Fruit fly (Drosophila melanogaster) whole organism, embryonic: Measurements from ENCODE around the gene Dbx.

Experiments
- B-H2 ChIP-seq: fragments of 200-800 bp; sonication (Bioruptor generic); optimal IDR thresholded peaks from 2 replicates; lab custom pipeline; 2018; ENCODE audit warnings: missing biosample characterization, mild to moderate bottlenecking, missing genetic modification characterization
- Bgb ChIP-seq: fragments of 200-800 bp; sonication (Bioruptor generic); IDR thresholded peaks from 2 replicates; pipeline ENCODE4 v1.3.6; 2022; ENCODE audit warnings: missing biosample characterization, missing genetic modification characterization; ENCODE audit not compliant: partially characterized antibody
- C15 ChIP-seq: fragments of 200-800 bp; sonication (Bioruptor generic); IDR thresholded peaks from 3 replicates; pipeline ENCODE4 v1.3.6; 2022; ENCODE audit warnings: missing biosample characterization, missing genetic modification characterization
- CG10267 ChIP-seq: fragments of 200-800 bp; sonication (Bioruptor generic); optimal IDR thresholded peaks from 2 replicates; lab custom pipeline; 2018; ENCODE audit warnings: missing biosample characterization, mild to moderate bottlenecking, missing genetic modification characterization, moderate library complexity
- CG10959 ChIP-seq: fragments of 200-800 bp; sonication (Bioruptor generic); IDR thresholded peaks from 2 replicates; pipeline ENCODE4 v1.3.6; 2022; ENCODE audit warnings: missing biosample characterization, missing genetic modification characterization
- CG13287 ChIP-seq: fragments of 200-800 bp; sonication (Bioruptor generic); IDR thresholded peaks from 2 replicates; pipeline ENCODE4 v1.3.6; 2022; ENCODE audit warnings: missing biosample characterization, missing genetic modification characterization; ENCODE audit not compliant: partially characterized antibody
- CG14710 ChIP-seq: fragments of 200-800 bp; sonication (Bioruptor generic); optimal IDR thresholded peaks from 3 replicates; lab custom pipeline; 2019; ENCODE audit warnings: missing biosample characterization, mild to moderate bottlenecking, missing genetic modification characterization, moderate library complexity
- CG14860 ChIP-seq: fragments of 200-800 bp; sonication (Bioruptor generic); IDR thresholded peaks from 3 replicates; pipeline ENCODE4 v1.3.6; 2022; ENCODE audit warnings: missing biosample characterization, missing genetic modification characterization; ENCODE audit not compliant: partially characterized antibody
- CG1603 ChIP-seq: fragments of 200-800 bp; sonication (Bioruptor generic); optimal IDR thresholded peaks from 2 replicates; lab custom pipeline; 2019; ENCODE audit warnings: missing biosample characterization, mild to moderate bottlenecking, missing genetic modification characterization, moderate library complexity
- CG16863 ChIP-seq: fragments of 200-800 bp; sonication (Bioruptor generic); optimal IDR thresholded peaks from 3 replicates; lab custom pipeline; 2016; ENCODE audit warnings: missing biosample characterization, missing genetic modification characterization
- CG17186 ChIP-seq: fragments of 200-800 bp; sonication (Bioruptor generic); optimal IDR thresholded peaks from 3 replicates; lab custom pipeline; 2017; ENCODE audit warnings: missing biosample characterization, missing genetic modification reagents, missing genetic modification characterization
- CG18764 ChIP-seq: fragments of 200-800 bp; sonication (Bioruptor generic); optimal IDR thresholded peaks from 3 replicates; lab custom pipeline; 2016; ENCODE audit warnings: missing biosample characterization, missing genetic modification characterization
- CG2116 ChIP-seq: fragments of 200-800 bp; sonication (Bioruptor generic); optimal IDR thresholded peaks from 3 replicates; lab custom pipeline; 2018; ENCODE audit warnings: missing biosample characterization, mild to moderate bottlenecking, missing genetic modification characterization
- CG33213 ChIP-seq: fragments of 200-800 bp; sonication (Bioruptor generic); optimal IDR thresholded peaks from 3 replicates; lab custom pipeline; 2016; ENCODE audit warnings: missing biosample characterization, missing genetic modification characterization
- CG4820 ChIP-seq: fragments of 200-800 bp; sonication (Bioruptor generic); optimal IDR thresholded peaks from 3 replicates; lab custom pipeline; 2016; ENCODE audit warnings: missing biosample characterization, missing genetic modification characterization
- CG7745 ChIP-seq: fragments of 200-800 bp; sonication (Bioruptor generic); optimal IDR thresholded peaks from 2 replicates; lab custom pipeline; 2018; ENCODE audit warnings: missing biosample characterization, mild to moderate bottlenecking, missing genetic modification characterization, moderate library complexity
- CG7963 ChIP-seq: fragments of 200-800 bp; sonication (Bioruptor generic); IDR thresholded peaks from 3 replicates; pipeline ENCODE4 v1.3.6; 2022; ENCODE audit warnings: missing biosample characterization, missing genetic modification characterization; ENCODE audit not compliant: partially characterized antibody
- CG9797 ChIP-seq: fragments of 200-800 bp; sonication (Bioruptor generic); optimal IDR thresholded peaks from 3 replicates; lab custom pipeline; 2018; ENCODE audit warnings: missing biosample characterization, mild to moderate bottlenecking, missing genetic modification characterization
- CG9932 ChIP-seq: fragments of 200-800 bp; sonication (Bioruptor generic); IDR thresholded peaks from 2 replicates; pipeline ENCODE4 v1.3.6; 2022; ENCODE audit warnings: missing biosample characterization, missing genetic modification characterization
- Dp ChIP-seq: fragments of 200-800 bp; sonication (Bioruptor generic); optimal IDR thresholded peaks from 2 replicates; lab custom pipeline; 2018; ENCODE audit warnings: missing biosample characterization, mild to moderate bottlenecking, missing genetic modification characterization, moderate library complexity
- Dref ChIP-seq: fragments of 200-800 bp; sonication (Bioruptor generic); IDR thresholded peaks from 2 replicates; pipeline ENCODE4 v1.3.6; 2022; ENCODE audit warnings: missing biosample characterization, missing genetic modification characterization
- Ets65A ChIP-seq: fragments of 200-800 bp; sonication (Bioruptor generic); peaks from one replicate; lab custom pipeline; 2016; ENCODE audit warnings: missing biosample characterization, missing genetic modification characterization
- Ets97D ChIP-seq: fragments of 200-800 bp; sonication (Bioruptor generic); optimal IDR thresholded peaks from 3 replicates; lab custom pipeline; 2016; ENCODE audit warnings: missing biosample characterization, missing genetic modification characterization
- Gug ChIP-seq: fragments of 200-800 bp; sonication (Bioruptor generic); IDR thresholded peaks from 4 replicates; pipeline ENCODE4 v1.3.6; 2022; ENCODE audit warnings: missing biosample characterization, missing genetic modification characterization
- HmgD ChIP-seq: fragments of 200-800 bp; sonication (Bioruptor generic); optimal IDR thresholded peaks from 3 replicates; lab custom pipeline; 2016; ENCODE audit warnings: missing biosample characterization, missing genetic modification characterization
- HmgZ ChIP-seq: fragments of 200-800 bp; sonication (Bioruptor generic); optimal IDR thresholded peaks from 2 replicates; lab custom pipeline; 2018; ENCODE audit warnings: missing biosample characterization, mild to moderate bottlenecking, missing genetic modification characterization
- Hr39 ChIP-seq: fragments of >200 bp; optimal IDR thresholded peaks from 2 replicates; lab custom pipeline; 2017
- MESR4 ChIP-seq: fragments of 200-800 bp; sonication (Bioruptor generic); optimal IDR thresholded peaks from 2 replicates; lab custom pipeline; 2018; ENCODE audit warnings: missing biosample characterization, mild to moderate bottlenecking, missing genetic modification characterization, moderate library complexity
- Med ChIP-seq: fragments of 200-800 bp; sonication (Bioruptor generic); peaks from one replicate; lab custom pipeline; 2016; ENCODE audit warnings: missing biosample characterization, missing genetic modification characterization, mild to moderate bottlenecking, inconsistent platforms, moderate library complexity
- Mes4 ChIP-seq: fragments of 200-800 bp; sonication (Bioruptor generic); optimal IDR thresholded peaks from 2 replicates; lab custom pipeline; 2016; ENCODE audit warnings: missing biosample characterization, missing genetic modification characterization
- Opbp ChIP-seq: fragments of 200-800 bp; sonication (Bioruptor generic); IDR thresholded peaks from 3 replicates; pipeline ENCODE4 v1.3.6; 2022; ENCODE audit warnings: missing biosample characterization, missing genetic modification characterization; ENCODE audit not compliant: partially characterized antibody
- Ravus ChIP-seq: fragments of 200-800 bp; sonication (Bioruptor generic); IDR thresholded peaks from 2 replicates; pipeline ENCODE4 v1.3.6; 2022; ENCODE audit warnings: missing biosample characterization, missing genetic modification characterization
- Scr ChIP-seq: fragments of 200-800 bp; sonication (Bioruptor generic); IDR thresholded peaks from 2 replicates; pipeline ENCODE4 v1.3.6; 2022; ENCODE audit warnings: missing biosample characterization, missing genetic modification characterization; ENCODE audit not compliant: partially characterized antibody
- bbx ChIP-seq: fragments of 200-800 bp; sonication (Bioruptor generic); IDR thresholded peaks from 2 replicates; pipeline ENCODE4 v1.3.6; 2022; ENCODE audit warnings: missing biosample characterization, missing genetic modification characterization; ENCODE audit not compliant: partially characterized antibody
- chinmo ChIP-seq: fragments of 200-800 bp; sonication (Bioruptor generic); IDR thresholded peaks from 4 replicates; pipeline ENCODE4 v1.3.6; 2022; ENCODE audit warnings: missing biosample characterization, missing genetic modification characterization; ENCODE audit not compliant: partially characterized antibody
- gcm ChIP-seq: fragments of 200-800 bp; sonication (Bioruptor generic); optimal IDR thresholded peaks from 2 replicates; lab custom pipeline; 2019; ENCODE audit warnings: missing biosample characterization, mild to moderate bottlenecking, missing genetic modification characterization, moderate library complexity
- gro ChIP-seq: fragments of 200-800 bp; sonication (Bioruptor generic); optimal IDR thresholded peaks from 2 replicates; lab custom pipeline; 2016; ENCODE audit warnings: missing biosample characterization, missing genetic modification characterization
- inv ChIP-seq: fragments of 200-800 bp; sonication (Bioruptor generic); IDR thresholded peaks from 2 replicates; pipeline ENCODE4 v1.3.6; 2022; ENCODE audit warnings: missing biosample characterization, missing genetic modification characterization; ENCODE audit not compliant: partially characterized antibody
- lab ChIP-seq: fragments of 200-800 bp; sonication (Bioruptor generic); optimal IDR thresholded peaks from 3 replicates; lab custom pipeline; 2017; ENCODE audit warnings: missing biosample characterization, missing genetic modification characterization, mild to moderate bottlenecking, moderate library complexity, missing genetic modification reagents
- lilli ChIP-seq: fragments of 200-800 bp; sonication (Bioruptor generic); optimal IDR thresholded peaks from 3 replicates; lab custom pipeline; 2016; ENCODE audit warnings: missing biosample characterization, missing genetic modification characterization
- mam ChIP-seq: fragments of 200-800 bp; sonication (Bioruptor generic); optimal IDR thresholded peaks from 3 replicates; lab custom pipeline; 2016; ENCODE audit warnings: missing biosample characterization, missing genetic modification characterization
- mld ChIP-seq: fragments of 200-800 bp; sonication (Bioruptor generic); IDR thresholded peaks from 3 replicates; pipeline ENCODE4 v1.3.6; 2022; ENCODE audit warnings: missing biosample characterization, missing genetic modification characterization; ENCODE audit not compliant: partially characterized antibody
- peb ChIP-seq: fragments of 200-800 bp; sonication (Bioruptor generic); IDR thresholded peaks from 2 replicates; pipeline ENCODE4 v1.3.6; 2022; ENCODE audit warnings: missing biosample characterization, missing genetic modification characterization
- pzg ChIP-seq: fragments of 200-800 bp; sonication (Bioruptor generic); optimal IDR thresholded peaks from 3 replicates; lab custom pipeline; 2018; ENCODE audit warnings: missing biosample characterization, mild to moderate bottlenecking, missing genetic modification characterization, moderate library complexity
- repo ChIP-seq: fragments of 200-800 bp; sonication (Bioruptor generic); optimal IDR thresholded peaks from 2 replicates; lab custom pipeline; 2016; ENCODE audit warnings: missing biosample characterization, missing genetic modification characterization
- stwl ChIP-seq: fragments of 200-800 bp; sonication (Bioruptor generic); optimal IDR thresholded peaks from 3 replicates; lab custom pipeline; 2018; ENCODE audit warnings: missing biosample characterization, mild to moderate bottlenecking, missing genetic modification characterization, moderate library complexity
- unc-4 ChIP-seq: fragments of 200-800 bp; sonication (Bioruptor generic); IDR thresholded peaks from 2 replicates; pipeline ENCODE4 v1.3.6; 2022; ENCODE audit warnings: missing biosample characterization, missing genetic modification characterization; ENCODE audit not compliant: partially characterized antibody
- vvl ChIP-seq: fragments of 200-800 bp; sonication (Bioruptor generic); IDR thresholded peaks from 2 replicates; pipeline ENCODE4 v1.3.6; 2022; ENCODE audit warnings: missing biosample characterization, missing genetic modification characterization
- zfh1 ChIP-seq: fragments of 200-800 bp; sonication (Bioruptor generic); IDR thresholded peaks from 3 replicates; pipeline ENCODE4 v1.3.6; 2022; ENCODE audit warnings: missing biosample characterization, missing genetic modification characterization

Dbx gene

DNA sequence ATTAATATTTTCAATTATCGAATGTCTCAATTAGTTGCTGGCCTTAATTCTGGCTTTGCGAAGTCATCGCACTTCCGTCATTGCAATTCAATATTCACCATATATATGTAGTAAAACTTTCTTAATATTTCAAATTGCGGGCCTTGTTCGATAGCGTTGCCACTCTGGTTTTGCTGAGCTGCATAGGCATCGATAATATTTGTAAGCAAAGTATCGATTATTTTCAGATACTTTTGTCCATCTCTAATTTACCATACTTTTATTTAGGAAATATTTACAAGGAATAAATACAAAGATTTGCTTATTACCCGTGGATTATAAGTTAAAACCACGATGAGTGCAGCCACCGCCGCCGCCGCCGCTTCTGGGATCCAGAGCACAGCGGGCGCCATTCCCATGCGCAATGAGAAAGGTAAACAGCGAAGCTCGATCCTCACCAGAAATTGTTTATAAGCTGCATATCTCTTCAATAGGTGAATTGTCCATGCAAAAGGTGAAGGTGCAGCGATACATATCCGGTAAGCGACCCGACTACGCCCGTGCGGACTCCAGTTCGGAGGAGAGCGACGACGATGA is 19.8 kb downstream of the Dbx start, which contains the start of gene Mfap1 (continued):
- TF ChIP-seq CG10959 (GFP tag; lab: Robert Waterston, UW) (no peak), Mes4 (GFP tag; lab: Kevin White, UChicago) (no peak), zfh1 (GFP tag; lab: Robert Waterston, UW) (peak; percentile 9; the same call in 2 of the 3 replicates), CG18764 (GFP tag; lab: Kevin White, UChicago) (no peak), gcm (no peak), Ets97D (GFP tag; lab: Kevin White, UChicago) (peak; percentile 22), Bgb (GFP tag; lab: Robert Waterston, UW) (peak; percentile 61), CG7963 (peak; percentile 24; the same call in 1 of the 3 replicates), mld (GFP tag; lab: Robert Waterston, UW) (peak; percentile 42; the same call in 1 of the 3 replicates), MESR4 (GFP tag; lab: Kevin White, UChicago) (peak; percentile 67), CG16863 (peak; percentile 84), Med (peak; percentile 68), mam (GFP tag; lab: Kevin White, UChicago) (peak; percentile 58), unc-4 (GFP tag; lab: Robert Waterston, UW) (peak; percentile 77), stwl (tag; lab: Kevin White, UChicago) (peak; percentile 67), CG14710 (tag; lab: Kevin White, UChicago) (peak; percentile 50), CG9797 (GFP tag; lab: Kevin White, UChicago) (peak; percentile 19), CG13287 (GFP tag; lab: Robert Waterston, UW) (peak; percentile 85), C15 (GFP tag; lab: Robert Waterston, UW) (no peak), peb (GFP tag; lab: Robert Waterston, UW) (no peak), CG1603 (tag; lab: Kevin White, UChicago) (peak; percentile 66), repo (GFP tag; lab: Kevin White, UChicago) (no peak), CG7745 (tag; lab: Kevin White, UChicago) (no peak), CG2116 (GFP tag; lab: Kevin White, UChicago) (peak; percentile 96), Ravus (GFP tag; lab: Robert Waterston, UW) (no peak), CG33213 (GFP tag; lab: Kevin White, UChicago) (peak; percentile 5), Gug (GFP tag; lab: Robert Waterston, UW) (peak; percentile 44; the same call in 1 of the 4 replicates), HmgD (GFP tag; lab: Kevin White, UChicago) (no peak), Dref (GFP tag; lab: Robert Waterston, UW) (peak; percentile 80), HmgZ (tag; lab: Kevin White, UChicago) (no peak), chinmo (GFP tag; lab: Robert Waterston, UW) (peak; percentile 88; the same call in 3 of the 4 replicates), bbx (GFP tag; lab: Robert Waterston, UW) (peak; percentile 61; the same call in 1 of the 2 replicates), Opbp (peak; percentile 83), Dp (GFP tag; lab: Kevin White, UChicago) (peak; percentile 96), gro (GFP tag; lab: Kevin White, UChicago) (peak; percentile 5), inv (GFP tag; lab: Robert Waterston, UW) (peak; percentile 66; the same call in 1 of the 2 replicates), Ets65A (peak; percentile 41), lilli (GFP tag; lab: Kevin White, UChicago) (peak; percentile 18), pzg (peak; percentile 75), Hr39 (no peak), vvl (GFP tag; lab: Robert Waterston, UW) (0 out of 2 replicates have a peak, but pooled peaks have one; percentile 28), CG17186 (GFP tag; lab: Kevin White, UChicago) (no peak), CG9932 (GFP tag; lab: Robert Waterston, UW) (peak; percentile 29; the same call in 1 of the 2 replicates), B-H2 (GFP tag; lab: Kevin White, UChicago) (no peak), CG4820 (peak; percentile 4), CG10267 (tag; lab: Kevin White, UChicago) (peak; percentile 33), CG14860 (0 out of 3 replicates have a peak, but pooled peaks have one; percentile 35), Scr (GFP tag; lab: Robert Waterston, UW) (peak; percentile 56), lab (peak; percentile 13)
